Fruit fly (Drosophila melanogaster): ENCODE measurements around the gene wts.

- peak; percentile 7 for TF ChIP-seq toe (GFP tag; optimal IDR thresholded peaks at IDR 0.05)
- no peak for TF ChIP-seq cic (GFP tag; optimal IDR thresholded peaks at IDR 0.05)
- TF ChIP-seq CG7045 (GFP tag; optimal IDR thresholded peaks at IDR 0.05): peak; percentile 3
- TF ChIP-seq CG5204 (GFP tag; optimal IDR thresholded peaks at IDR 0.05): peak; percentile 12
- TF ChIP-seq CG11617 (GFP tag; optimal IDR thresholded peaks at IDR 0.05): no peak
Observed at dm6 chr3R:30805196-30805595, 1.2 kb downstream of the wts start.

All from whole organism, adult.